Worm (Caenorhabditis elegans) whole organism, young adult: Measurements from ENCODE around the gene C30F2.4.

Experiments
- F39B2.1 ChIP-seq: fragments of 200-800 bp; sonication (Bioruptor generic); IDR thresholded peaks from 2 replicates; pipeline ENCODE4 v1.3.6; 2022; ENCODE audit warnings: missing genetic modification reagents, missing genetic modification characterization, missing compliant biosample characterization
- F49E8.2 ChIP-seq: sonication (generic microtip); optimal IDR thresholded peaks from 3 replicates; lab custom pipeline; 2017; ENCODE audit warnings: missing genetic modification characterization, mild to moderate bottlenecking, missing compliant biosample characterization, antibody characterized with exemption, moderate library complexity; ENCODE audit not compliant: insufficient read depth
- ama-1 ChIP-seq, 3 experiments: fragments of 150-350 bp in 1 of 3; sonication (generic microtip) in 2 of 3; optimal IDR thresholded peaks; 2 replicates each; lab custom pipeline; 2014 to 2018; ENCODE audit warnings: missing biosample characterization in 2 of 3, missing genetic modification characterization in 2 of 3, missing genetic modification reagents in 2 of 3
- bed-1 ChIP-seq: fragments of 200-800 bp; sonication (Bioruptor generic); IDR thresholded peaks from 2 replicates; pipeline ENCODE4 v1.3.6; 2022; ENCODE audit warnings: missing genetic modification reagents, missing genetic modification characterization, missing compliant biosample characterization
- cebp-2 ChIP-seq: fragments of 200-800 bp; sonication (Bioruptor generic); IDR thresholded peaks from 2 replicates; pipeline ENCODE4 v1.3.6; 2022; ENCODE audit warnings: missing genetic modification characterization, missing compliant biosample characterization
- ceh-100 ChIP-seq: fragments of 200-800 bp; sonication (Bioruptor generic); IDR thresholded peaks from 2 replicates; pipeline ENCODE4 v1.3.6; 2022; ENCODE audit warnings: missing genetic modification reagents, missing genetic modification characterization, missing compliant biosample characterization
- ceh-40 ChIP-seq: fragments of 200-800 bp; sonication (Bioruptor generic); IDR thresholded peaks from 2 replicates; pipeline ENCODE4 v1.3.6; 2022; ENCODE audit warnings: missing genetic modification characterization, missing compliant biosample characterization
- ceh-58 ChIP-seq: fragments of 200-800 bp; sonication (Bioruptor generic); IDR thresholded peaks from 2 replicates; pipeline ENCODE4 v1.3.6; 2022; ENCODE audit warnings: missing genetic modification characterization, missing compliant biosample characterization
- dox-1 ChIP-seq: fragments of 200-800 bp; sonication (Bioruptor generic); IDR thresholded peaks from 2 replicates; pipeline ENCODE4 v1.3.6; 2022; ENCODE audit warnings: missing genetic modification reagents, missing genetic modification characterization, missing compliant biosample characterization
- dpff-1 ChIP-seq: sonication (generic microtip); optimal IDR thresholded peaks from 2 replicates; lab custom pipeline; 2017; ENCODE audit warnings: mild to moderate bottlenecking, missing genetic modification characterization, missing compliant biosample characterization
- egrh-3 ChIP-seq: fragments of 200-800 bp; sonication (Bioruptor generic); IDR thresholded peaks from 2 replicates; pipeline ENCODE4 v1.3.6; 2022; ENCODE audit warnings: missing genetic modification reagents, missing genetic modification characterization, missing compliant biosample characterization
- ekl-4 ChIP-seq: fragments of 200-800 bp; sonication (Bioruptor generic); IDR thresholded peaks from 2 replicates; pipeline ENCODE4 v1.3.6; 2022; ENCODE audit warnings: missing genetic modification reagents, missing genetic modification characterization, missing compliant biosample characterization
- hmg-20 ChIP-seq: fragments of 200-800 bp; sonication (Bioruptor generic); IDR thresholded peaks from 2 replicates; pipeline ENCODE4 v1.3.6; 2022; ENCODE audit warnings: missing genetic modification reagents, missing genetic modification characterization, missing compliant biosample characterization
- hrde-1 ChIP-seq: sonication (generic microtip); optimal IDR thresholded peaks from 2 replicates; lab custom pipeline; 2016; ENCODE audit warnings: missing genetic modification characterization, mild to moderate bottlenecking, missing compliant biosample characterization, moderate library complexity, missing genotype, missing genetic modification reagents, borderline replicate concordance
- hsf-1 ChIP-seq: fragments of 200-800 bp; sonication (Bioruptor generic); IDR thresholded peaks from 2 replicates; pipeline ENCODE4 v1.3.6; 2022; ENCODE audit warnings: missing genetic modification reagents, missing genetic modification characterization, missing compliant biosample characterization
- lin-35 ChIP-seq, 3 experiments: fragments of 150-350 bp in 2 of 3; sonication (generic microtip) in 1 of 3; optimal IDR thresholded peaks; 2 replicates each; lab custom pipeline; 2014 to 2018; ENCODE audit warnings: missing biosample characterization in 3 of 3, missing genetic modification characterization in 3 of 3, missing genetic modification reagents in 3 of 3
- lin-40 ChIP-seq: sonication (generic microtip); optimal IDR thresholded peaks from 2 replicates; lab custom pipeline; 2016; ENCODE audit warnings: missing genetic modification characterization, mild to moderate bottlenecking, missing compliant biosample characterization, missing genotype, missing genetic modification reagents
- lsy-27 ChIP-seq: sonication (generic microtip); optimal IDR thresholded peaks from 2 replicates; lab custom pipeline; 2017; ENCODE audit warnings: missing genetic modification characterization, mild to moderate bottlenecking, missing compliant biosample characterization, antibody characterized with exemption, missing genotype, borderline replicate concordance; ENCODE audit not compliant: insufficient read depth
- madf-10 ChIP-seq: sonication (generic microtip); optimal IDR thresholded peaks from 2 replicates; lab custom pipeline; 2016; ENCODE audit warnings: mild to moderate bottlenecking, missing genetic modification characterization, missing compliant biosample characterization
- mcd-1 ChIP-seq: fragments of 200-800 bp; sonication (Bioruptor generic); IDR thresholded peaks from 2 replicates; pipeline ENCODE4 v1.3.6; 2022; ENCODE audit warnings: missing genetic modification reagents, missing genetic modification characterization, missing compliant biosample characterization
- nfya-2 ChIP-seq: fragments of 200-800 bp; sonication (Bioruptor generic); IDR thresholded peaks from 2 replicates; pipeline ENCODE4 v1.3.6; 2022; ENCODE audit warnings: missing genetic modification reagents, missing genetic modification characterization, missing compliant biosample characterization
- nhr-80 ChIP-seq: sonication (generic microtip); optimal IDR thresholded peaks from 2 replicates; lab custom pipeline; 2016; ENCODE audit warnings: missing genetic modification characterization, missing compliant biosample characterization
- nhr-90 ChIP-seq: sonication (generic microtip); optimal IDR thresholded peaks from 2 replicates; lab custom pipeline; 2016; ENCODE audit warnings: missing genotype, mild to moderate bottlenecking, missing genetic modification characterization, missing compliant biosample characterization
- pha-4 ChIP-seq: fragments of 150-350 bp; sonication (generic microtip); optimal IDR thresholded peaks from 2 replicates; lab custom pipeline; 2014; ENCODE audit warnings: missing biosample characterization, missing genetic modification reagents, missing genetic modification characterization
- rcor-1 ChIP-seq: fragments of 200-800 bp; sonication (Bioruptor generic); IDR thresholded peaks from 2 replicates; pipeline ENCODE4 v1.3.6; 2022; ENCODE audit warnings: missing genetic modification reagents, missing genetic modification characterization, missing compliant biosample characterization
- rec-8 ChIP-seq, 2 experiments: sonication (generic microtip); optimal IDR thresholded peaks; 2 replicates each; lab custom pipeline; 2016; ENCODE audit warnings: mild to moderate bottlenecking in 2 of 2, missing genetic modification characterization in 2 of 2, missing genetic modification reagents in 2 of 2, missing genotype in 2 of 2, missing biosample characterization in 1 of 2, missing compliant biosample characterization in 1 of 2, moderate library complexity in 1 of 2
- repo-1 ChIP-seq: sonication (generic microtip); optimal IDR thresholded peaks from 2 replicates; lab custom pipeline; 2017; ENCODE audit warnings: mild to moderate bottlenecking, missing genetic modification characterization, missing compliant biosample characterization
- rpc-1 ChIP-seq, 2 experiments: fragments of 150-350 bp in 1 of 2; sonication (generic microtip) in 1 of 2; optimal IDR thresholded peaks; 2 replicates each; lab custom pipeline; 2014 to 2018; ENCODE audit warnings: missing biosample characterization in 1 of 2, missing genetic modification characterization in 1 of 2, missing genetic modification reagents in 1 of 2, missing genotype in 1 of 2
- snpc-1.3 ChIP-seq: sonication (generic microtip); optimal IDR thresholded peaks from 2 replicates; lab custom pipeline; 2017; ENCODE audit warnings: missing genetic modification characterization, mild to moderate bottlenecking, missing compliant biosample characterization, antibody characterized with exemption, moderate library complexity, missing genotype, missing genetic modification reagents; ENCODE audit not compliant: insufficient read depth
- snpc-3.4 ChIP-seq: sonication (generic microtip); optimal IDR thresholded peaks from 2 replicates; lab custom pipeline; 2017; ENCODE audit warnings: missing genetic modification characterization, mild to moderate bottlenecking, missing compliant biosample characterization, antibody characterized with exemption, moderate library complexity, missing genotype, missing genetic modification reagents
- sptf-2 ChIP-seq: fragments of 200-800 bp; sonication (Bioruptor generic); optimal IDR thresholded peaks from 2 replicates; lab custom pipeline; 2018; ENCODE audit warnings: mild to moderate bottlenecking, missing genetic modification characterization, missing compliant biosample characterization
- ztf-25 ChIP-seq: fragments of 200-800 bp; sonication (Bioruptor generic); IDR thresholded peaks from 2 replicates; pipeline ENCODE4 v1.3.6; 2022; ENCODE audit warnings: missing genetic modification reagents, missing genetic modification characterization, missing compliant biosample characterization
- ztf-26 ChIP-seq: sonication (generic microtip); optimal IDR thresholded peaks from 2 replicates; lab custom pipeline; 2017; ENCODE audit warnings: missing genetic modification characterization, missing compliant biosample characterization
- ztf-28 ChIP-seq: fragments of 200-800 bp; sonication (Bioruptor generic); IDR thresholded peaks from 2 replicates; pipeline ENCODE4 v1.3.6; 2022; ENCODE audit warnings: missing genetic modification reagents, missing genetic modification characterization, missing compliant biosample characterization
- ztf-3 ChIP-seq: fragments of 200-800 bp; sonication (Bioruptor generic); optimal IDR thresholded peaks from 2 replicates; lab custom pipeline; 2018; ENCODE audit warnings: mild to moderate bottlenecking, missing genetic modification characterization, missing compliant biosample characterization

The C30F2.4 gene

DNA sequence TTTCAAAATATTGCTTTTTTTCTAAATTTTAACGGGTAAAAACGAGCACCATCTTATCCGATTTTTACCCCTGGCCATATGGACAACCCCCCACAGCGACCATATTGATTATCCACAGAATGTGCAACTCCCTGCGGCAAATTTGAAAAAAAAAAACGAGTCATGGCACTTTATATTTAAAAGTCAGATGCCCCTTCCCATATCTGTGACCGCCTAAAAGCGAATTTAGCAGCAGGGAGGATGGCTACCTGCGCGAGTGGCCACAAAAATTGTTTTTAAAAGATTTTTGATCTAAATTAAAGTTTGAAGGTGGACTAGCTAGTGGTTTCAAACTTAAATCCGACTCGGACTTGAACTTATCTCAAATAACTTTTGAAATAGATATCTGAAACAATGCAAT, 20.0 kb downstream of the C30F2.4 start (continued):
- TF ChIP-seq snpc-3.4 (peak; percentile 21), dox-1 (GFP tag; lab: Robert Waterston, UW) (peak; percentile 98), ama-1 (optimal IDR thresholded peaks at IDR 0.05; lab: Kevin White, UChicago) (no peak), ama-1 (GFP tag; optimal IDR thresholded peaks at IDR 0.05; lab: Kevin White, UChicago) (peak; percentile 82 to 88), nhr-90 (tag; lab: Kevin White, UChicago) (peak; percentile 93), rec-8 (tag; optimal IDR thresholded peaks at IDR 0.05; lab: Kevin White, UChicago) (peak; percentile 46 to 56), dpff-1 (peak; percentile 92), ztf-26 (peak; percentile 99), madf-10 (tag; lab: Kevin White, UChicago) (peak; percentile 97), egrh-3 (GFP tag; lab: Robert Waterston, UW) (peak; percentile 58), bed-1 (GFP tag; lab: Robert Waterston, UW) (0 out of 2 replicates have a peak, but pooled peaks have one; percentile 66), ztf-25 (no peak), ztf-3 (GFP tag; lab: Kevin White, UChicago) (peak; percentile 90), lin-40 (peak; percentile 99), F39B2.1 (GFP tag; lab: Robert Waterston, UW) (no peak), rcor-1 (GFP tag; lab: Robert Waterston, UW) (peak; percentile 97), mcd-1 (GFP tag; lab: Robert Waterston, UW) (peak; percentile 91), nhr-80 (tag; lab: Kevin White, UChicago) (peak; percentile 89), ekl-4 (GFP tag; lab: Robert Waterston, UW) (peak; percentile 93), lin-35 (GFP tag; optimal IDR thresholded peaks at IDR 0.05; lab: Kevin White, UChicago) (peak in 2 of 3 experiments; percentile 72 to 98), ceh-100 (GFP tag; lab: Robert Waterston, UW) (peak; percentile 71), ceh-58 (GFP tag; lab: Robert Waterston, UW) (0 out of 2 replicates have a peak, but pooled peaks have one; percentile 39), F49E8.2 (tag; lab: Kevin White, UChicago) (no peak), sptf-2 (GFP tag; lab: Kevin White, UChicago) (no peak), ztf-28 (GFP tag; lab: Robert Waterston, UW) (no peak), hrde-1 (no peak), nfya-2 (GFP tag; lab: Robert Waterston, UW) (no peak), ceh-40 (GFP tag; lab: Robert Waterston, UW) (no peak), lsy-27 (tag; lab: Kevin White, UChicago) (peak; percentile 0), hsf-1 (GFP tag; lab: Robert Waterston, UW) (0 out of 2 replicates have a peak, but pooled peaks have one; percentile 31)

DNA sequence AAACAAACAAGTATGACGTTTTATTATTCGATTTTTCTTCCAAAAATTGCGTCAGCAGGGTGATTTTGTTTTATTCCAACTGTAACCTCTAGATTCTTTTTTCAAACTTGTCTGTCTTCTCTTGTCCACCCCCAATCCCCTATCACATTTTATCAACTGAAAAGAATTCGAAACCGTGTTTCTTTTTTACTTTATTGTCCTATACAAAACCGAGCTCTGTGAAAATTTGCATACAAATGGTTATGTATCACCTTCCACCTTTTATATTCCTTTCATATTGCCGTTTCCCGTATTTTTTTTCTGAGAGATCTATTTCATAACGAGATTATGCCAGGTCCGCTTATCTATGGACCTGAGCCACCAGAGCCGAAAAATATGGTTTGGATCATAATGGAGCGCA, 21.1 kb downstream of the C30F2.4 start, which contains the start of gene T27A8.7:
TSS of gene T27A8.7 (plus strand) at position 301 of the 400 bp plus-strand sequence.
- TF ChIP-seq hrde-1 (no peak), pha-4 (tag; lab: Kevin White, UChicago) (no peak), lin-35 (GFP tag; optimal IDR thresholded peaks at IDR 0.05; lab: Kevin White, UChicago) (no peak), repo-1 (tag; lab: Kevin White, UChicago) (no peak), rpc-1 (optimal IDR thresholded peaks at IDR 0.05; lab: Kevin White, UChicago) (no peak), rpc-1 (tag; optimal IDR thresholded peaks at IDR 0.05; lab: Kevin White, UChicago) (no peak), ekl-4 (GFP tag; lab: Robert Waterston, UW) (no peak), nhr-90 (tag; lab: Kevin White, UChicago) (no peak), cebp-2 (GFP tag; lab: Robert Waterston, UW) (no peak), hmg-20 (GFP tag; lab: Robert Waterston, UW) (no peak), snpc-1.3 (tag; lab: Kevin White, UChicago) (no peak)
